Fruit fly (Drosophila melanogaster) whole organism: ENCODE data around the gene bmm.

Experiments
- CG8478 ChIP-seq: fragments of >200 bp; optimal IDR thresholded peaks from 2 replicates; lab custom pipeline; 2018; ENCODE audit warnings: inconsistent platforms
- Dll ChIP-seq: fragments of >200 bp; optimal IDR thresholded peaks from 2 replicates; lab custom pipeline; 2017
- EcR ChIP-seq, 2 experiments: fragments of >200 bp; optimal IDR thresholded peaks; 2 replicates each; lab custom pipeline; 2017; ENCODE audit warnings: missing biosample characterization in 2 of 2, missing genetic modification characterization in 2 of 2, missing genetic modification reagents in 2 of 2
- pan ChIP-seq: fragments of >200 bp; optimal IDR thresholded peaks from 2 replicates; lab custom pipeline; 2017
- psq ChIP-seq: fragments of >200 bp; optimal IDR thresholded peaks from 2 replicates; lab custom pipeline; 2017
- usp ChIP-seq: fragments of >200 bp; optimal IDR thresholded peaks from 2 replicates; lab custom pipeline; 2017; ENCODE audit warnings: missing biosample characterization, missing genetic modification characterization, mixed read lengths

- no peak for TF ChIP-seq Dll
- no peak for TF ChIP-seq CG8478
- no peak for TF ChIP-seq usp
- TF ChIP-seq pan: no peak
- no peak for TF ChIP-seq psq (lab: Kevin White, UChicago)
- no peak for TF ChIP-seq EcR (GFP tag; optimal IDR thresholded peaks at IDR 0.05; lab: Kevin White, UChicago)
Observed at dm6 chr3L:14779289-14779688, 6.9 kb downstream of the bmm start.
